Fruit fly (Drosophila melanogaster): ENCODE data around the gene Rca1.

Gene Rca1

dm6 chr2L:6851963-6852671 is at the start of gene Rca1:
Gene Rca1, plus strand, starts transcription at chr2L:6852315.
- TF ChIP-seq Jra (GFP tag; optimal IDR thresholded peaks at IDR 0.05) (no peak), Hr78 (GFP tag; optimal IDR thresholded peaks at IDR 0.05) (no peak), CG9705 (GFP tag; optimal IDR thresholded peaks at IDR 0.05) (no peak), Myc (optimal IDR thresholded peaks at IDR 0.05) (peak; percentile 82), dmrt93B (GFP tag; optimal IDR thresholded peaks at IDR 0.05) (no peak), GATAd (GFP tag; optimal IDR thresholded peaks at IDR 0.05) (no peak), lola (GFP tag; optimal IDR thresholded peaks at IDR 0.05) (no peak)

dm6 chr2L:6802740-6803139 is 49.4 kb upstream of the Rca1 start, which contains the start of the genes CG17377 and Daao2:
Gene CG17377, minus strand, starts transcription at chr2L:6802840.
Gene Daao2, plus strand, starts transcription at chr2L:6803011.
- no peak for TF ChIP-seq Mio (GFP tag; optimal IDR thresholded peaks at IDR 0.05)
- TF ChIP-seq Vsx2 (GFP tag; optimal IDR thresholded peaks at IDR 0.05; ENCODE audit: partially characterized antibody) = no peak

- TF ChIP-seq usp (GFP tag; optimal IDR thresholded peaks at IDR 0.05) = no peak
- TF ChIP-seq rgr (GFP tag; optimal IDR thresholded peaks at IDR 0.05) = no peak
- no peak for TF ChIP-seq dmrt93B (GFP tag; optimal IDR thresholded peaks at IDR 0.05)
- TF ChIP-seq Myc (optimal IDR thresholded peaks at IDR 0.05) = peak; percentile 82
- TF ChIP-seq Rel (GFP tag; optimal IDR thresholded peaks at IDR 0.05) = no peak
- TF ChIP-seq Rel (tag; optimal IDR thresholded peaks at IDR 0.05) = no peak
Measured at dm6 chr2L:6805783-6806182, 46.3 kb upstream of the Rca1 start, which contains the start of gene CG17375. Gene CG17375, minus strand, starts transcription at chr2L:6805792.

- TF ChIP-seq GATAd (GFP tag; optimal IDR thresholded peaks at IDR 0.05) = no peak
- TF ChIP-seq jim (GFP tag; optimal IDR thresholded peaks at IDR 0.05) = no peak
- no peak for TF ChIP-seq sv (GFP tag; optimal IDR thresholded peaks at IDR 0.05)
- no peak for TF ChIP-seq ey (GFP tag; optimal IDR thresholded peaks at IDR 0.05)
- no peak for TF ChIP-seq Myc (optimal IDR thresholded peaks at IDR 0.05)
- TF ChIP-seq Mio (GFP tag; optimal IDR thresholded peaks at IDR 0.05) = no peak
- no peak for TF ChIP-seq dsf (GFP tag; optimal IDR thresholded peaks at IDR 0.05; ENCODE audit: borderline replicate concordance)
- no peak for TF ChIP-seq Dif (GFP tag; optimal IDR thresholded peaks at IDR 0.05; ENCODE audit: partially characterized antibody)
- no peak for TF ChIP-seq Abd-B (GFP tag; optimal IDR thresholded peaks at IDR 0.05)
- no peak for TF ChIP-seq Jra (GFP tag; optimal IDR thresholded peaks at IDR 0.05)
- TF ChIP-seq foxo (GFP tag; optimal IDR thresholded peaks at IDR 0.05) = no peak
- TF ChIP-seq Vsx2 (GFP tag; optimal IDR thresholded peaks at IDR 0.05; ENCODE audit: partially characterized antibody) = peak; percentile 60
- no peak for TF ChIP-seq CG32264 (GFP tag; optimal IDR thresholded peaks at IDR 0.05)
- peak; percentile 98 for TF ChIP-seq Dfd (GFP tag; optimal IDR thresholded peaks at IDR 0.05)
Measured at dm6 chr2L:6817493-6817892, 34.6 kb upstream of the Rca1 start.

dm6 chr2L:6818357-6818756 is 33.8 kb upstream of the Rca1 start:
- no peak for TF ChIP-seq pan (optimal IDR thresholded peaks at IDR 0.05)
- no peak for TF ChIP-seq rgr (GFP tag; optimal IDR thresholded peaks at IDR 0.05)
- no peak for TF ChIP-seq N (GFP tag; optimal IDR thresholded peaks at IDR 0.05)
- TF ChIP-seq dmrt93B (GFP tag; optimal IDR thresholded peaks at IDR 0.05) = no peak
- no peak for TF ChIP-seq lola (GFP tag; optimal IDR thresholded peaks at IDR 0.05)
- TF ChIP-seq dsf (GFP tag; optimal IDR thresholded peaks at IDR 0.05; ENCODE audit: borderline replicate concordance) = no peak
- no peak for TF ChIP-seq brk (GFP tag; optimal IDR thresholded peaks at IDR 0.05)
- no peak for TF ChIP-seq foxo (GFP tag; optimal IDR thresholded peaks at IDR 0.05)
- no peak for TF ChIP-seq sage (GFP tag; optimal IDR thresholded peaks at IDR 0.05)
- TF ChIP-seq psq (GFP tag; optimal IDR thresholded peaks at IDR 0.05) = no peak
- TF ChIP-seq h (GFP tag; optimal IDR thresholded peaks at IDR 0.05) = no peak
- TF ChIP-seq HLH106 (tag; optimal IDR thresholded peaks at IDR 0.05) = no peak
- TF ChIP-seq Hr83 (GFP tag; optimal IDR thresholded peaks at IDR 0.05; ENCODE audit: poor library complexity, severe bottlenecking) = no peak
- no peak for TF ChIP-seq Hr78 (GFP tag; optimal IDR thresholded peaks at IDR 0.05)
- TF ChIP-seq jim (GFP tag; optimal IDR thresholded peaks at IDR 0.05) = no peak
- TF ChIP-seq usp (GFP tag; optimal IDR thresholded peaks at IDR 0.05) = no peak
- no peak for TF ChIP-seq CG32264 (GFP tag; optimal IDR thresholded peaks at IDR 0.05)
- no peak for TF ChIP-seq sv (GFP tag; optimal IDR thresholded peaks at IDR 0.05)
- TF ChIP-seq br (GFP tag; optimal IDR thresholded peaks at IDR 0.05) = no peak

All from whole organism, wandering third instar larva.